Fruit fly (Drosophila melanogaster): ENCODE measurements around the gene Hsp26.
A peak's percentile ranks its signal among the peaks of the same experiment; 100 is the strongest.

Hsp26 gene

DNA sequence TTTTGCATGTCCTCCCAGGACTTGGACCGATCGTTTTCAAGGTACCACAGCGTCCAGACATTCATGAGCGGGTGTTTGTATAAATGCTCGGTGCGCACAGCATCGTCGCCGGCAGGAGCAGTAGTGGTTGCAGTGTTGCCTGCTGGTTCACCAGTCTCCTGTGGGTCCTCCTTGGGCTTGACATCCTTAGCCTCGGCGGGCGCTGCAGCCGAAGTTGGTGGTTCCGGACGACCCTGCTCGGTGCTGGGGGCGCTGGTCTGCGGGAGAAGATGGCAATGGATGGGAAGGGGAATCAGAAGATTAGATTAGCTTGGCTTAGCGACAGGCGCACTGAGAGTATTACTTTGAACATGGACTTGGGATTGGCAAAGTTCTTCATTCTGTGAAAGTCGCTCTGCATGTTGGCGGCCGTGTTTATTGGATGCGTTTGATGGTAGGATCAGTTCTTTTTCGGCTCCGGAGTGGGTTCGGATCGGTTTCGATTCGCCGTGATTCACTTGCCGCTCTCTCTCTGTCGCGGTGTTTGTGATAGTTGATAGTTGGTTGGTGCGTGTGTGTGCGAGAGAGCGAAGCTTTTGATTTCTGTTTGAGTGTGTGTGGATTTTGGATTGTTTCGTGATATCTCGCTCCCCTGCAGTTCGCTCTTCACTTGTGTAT lies 23.6 kb upstream of the Hsp26 start:
- TF ChIP-seq CG33213 (GFP tag; optimal IDR thresholded peaks at IDR 0.05) (no peak), chinmo (GFP tag; IDR thresholded peaks at IDR 0.05; ENCODE audit: partially characterized antibody) (peak; percentile 67; the same call in 2 of the 4 replicates), tup (GFP tag; optimal IDR thresholded peaks at IDR 0.05) (no peak), Trl (optimal IDR thresholded peaks at IDR 0.05) (peak; percentile 55 to 74), Trl (GFP tag; optimal IDR thresholded peaks at IDR 0.05) (no peak), Deaf1 (tag; optimal IDR thresholded peaks at IDR 0.05) (no peak), kay (GFP tag; optimal IDR thresholded peaks at IDR 0.05) (peak; percentile 26), CG15514 (GFP tag; optimal IDR thresholded peaks at IDR 0.05) (peak; percentile 60), CHES-1-like (GFP tag; optimal IDR thresholded peaks at IDR 0.05) (peak; percentile 20), sr (GFP tag; IDR thresholded peaks at IDR 0.05) (0 out of 3 replicates have a peak, but pooled peaks have one; percentile 17), CG1832 (GFP tag; optimal IDR thresholded peaks at IDR 0.05) (peak; percentile 3), BEAF-32 (GFP tag; optimal IDR thresholded peaks at IDR 0.05) (no peak), sens (GFP tag) (peak; percentile 71), CG14050 (GFP tag; IDR thresholded peaks at IDR 0.05) (peak; percentile 74; the same call in 2 of the 3 replicates), ewg (GFP tag; optimal IDR thresholded peaks at IDR 0.05) (no peak), Med (GFP tag) (peak; percentile 71), cg (GFP tag; optimal IDR thresholded peaks at IDR 0.05) (peak; percentile 84)

DNA sequence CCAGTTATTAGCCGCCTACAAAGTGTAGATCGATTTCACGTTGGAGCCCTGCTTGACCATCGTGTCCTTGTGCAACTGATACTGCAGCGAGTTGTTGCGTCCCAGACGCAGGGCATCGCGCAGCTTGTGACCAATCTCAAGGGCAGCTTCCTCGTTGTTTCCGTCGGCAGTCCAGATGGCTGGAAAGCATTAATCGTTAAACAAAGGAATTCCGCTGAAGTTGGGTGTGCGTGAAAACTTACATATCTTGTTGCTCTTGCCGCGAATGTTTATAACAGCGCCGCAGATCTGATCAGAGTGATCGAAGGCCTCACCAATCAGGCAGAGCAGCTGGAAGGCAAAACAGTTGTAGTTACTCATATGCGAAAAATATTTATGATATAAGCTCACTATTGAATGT lies 22.6 kb upstream of the Hsp26 start:
- TF ChIP-seq bbx (GFP tag; IDR thresholded peaks at IDR 0.05; ENCODE audit: partially characterized antibody) (0 out of 2 replicates have a peak, but pooled peaks have one; percentile 9), D19A (tag; optimal IDR thresholded peaks at IDR 0.05) (no peak), Atf6 (GFP tag; IDR thresholded peaks at IDR 0.05) (0 out of 2 replicates have a peak, but pooled peaks have one; percentile 30)

DNA sequence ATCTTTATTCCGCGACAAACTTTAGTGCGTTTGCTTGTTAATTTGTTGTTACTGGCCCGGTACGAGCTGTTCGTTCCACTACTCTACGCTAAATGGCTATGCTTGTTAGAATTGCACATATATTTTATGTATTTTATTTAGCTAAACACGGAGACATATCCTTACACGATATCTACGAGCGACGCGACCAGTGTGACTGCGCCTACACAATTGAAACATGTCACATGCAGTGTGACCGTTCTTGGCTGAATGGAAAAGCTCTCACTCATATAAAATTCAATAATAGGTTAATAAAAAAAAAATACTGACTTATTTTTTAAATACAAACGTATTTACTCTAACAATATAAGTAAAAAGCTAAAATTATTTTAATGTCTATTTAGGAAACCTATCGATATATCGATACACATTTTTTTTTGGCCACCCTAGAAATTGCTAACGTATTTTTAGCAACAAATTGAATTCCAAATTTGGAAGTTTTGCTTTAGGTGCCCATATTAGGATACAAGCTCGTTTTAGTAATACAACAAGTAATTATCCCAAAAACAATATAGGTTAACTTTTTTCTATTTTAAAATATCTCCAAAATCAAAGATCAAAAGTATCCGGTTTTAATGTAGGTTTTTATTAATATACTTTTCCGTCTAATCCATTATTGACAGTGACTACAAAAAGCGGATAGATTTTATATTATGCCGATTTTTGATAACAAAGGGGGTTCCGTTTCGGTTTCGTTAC lies 22.0 kb upstream of the Hsp26 start, which contains the start of gene CG4080:
Gene CG4080 (minus strand): TSS at position 215 of the 738 bp plus-strand sequence.
- no peak for TF ChIP-seq CG7271 (tag; optimal IDR thresholded peaks at IDR 0.05)
- peak; percentile 65; the same call in 1 of the 3 replicates for TF ChIP-seq CG6791 (GFP tag; IDR thresholded peaks at IDR 0.05; ENCODE audit: partially characterized antibody)
- TF ChIP-seq CG13287 (GFP tag; IDR thresholded peaks at IDR 0.05; ENCODE audit: partially characterized antibody) = peak; percentile 88
- peak; percentile 60 for TF ChIP-seq CG30020 (tag; optimal IDR thresholded peaks at IDR 0.05)
- no peak for TF ChIP-seq Kr (GFP tag; optimal IDR thresholded peaks at IDR 0.05)
- TF ChIP-seq CG16863 (GFP tag; optimal IDR thresholded peaks at IDR 0.05) = no peak
- peak; percentile 75 for TF ChIP-seq hbn (GFP tag; IDR thresholded peaks at IDR 0.05; ENCODE audit: partially characterized antibody)
- no peak for TF ChIP-seq CHES-1-like (GFP tag; optimal IDR thresholded peaks at IDR 0.05)
- no peak for TF ChIP-seq Neu2 (GFP tag; optimal IDR thresholded peaks at IDR 0.05; ENCODE audit: borderline replicate concordance)
- TF ChIP-seq rib (GFP tag; IDR thresholded peaks at IDR 0.05) = no peak
- no peak for TF ChIP-seq Hey (tag; optimal IDR thresholded peaks at IDR 0.05)
- no peak for TF ChIP-seq Oli (tag; optimal IDR thresholded peaks at IDR 0.05)
- TF ChIP-seq HmgD (GFP tag; optimal IDR thresholded peaks at IDR 0.05) = no peak
- no peak for TF ChIP-seq CG2875 (GFP tag; optimal IDR thresholded peaks at IDR 0.05)
- no peak for TF ChIP-seq sisA (GFP tag; IDR thresholded peaks at IDR 0.05)
- TF ChIP-seq CG33557 (GFP tag; optimal IDR thresholded peaks at IDR 0.05) = peak; percentile 34
- TF ChIP-seq Dip3 (GFP tag; optimal IDR thresholded peaks at IDR 0.05) = peak; percentile 23
- TF ChIP-seq abd-A (tag; optimal IDR thresholded peaks at IDR 0.05) = peak; percentile 3
- no peak for TF ChIP-seq CG7786 (GFP tag; optimal IDR thresholded peaks at IDR 0.05)
- TF ChIP-seq Stat92E (GFP tag; optimal IDR thresholded peaks at IDR 0.05) = peak in 1 of 3 experiments; percentile 17
- TF ChIP-seq Camta (GFP tag; optimal IDR thresholded peaks at IDR 0.05) = peak; percentile 16
- no peak for TF ChIP-seq fd64A (GFP tag; optimal IDR thresholded peaks at IDR 0.05)
- TF ChIP-seq CG32772 (GFP tag; IDR thresholded peaks at IDR 0.05) = no peak
- no peak for TF ChIP-seq CG10959 (GFP tag; IDR thresholded peaks at IDR 0.05)
- TF ChIP-seq corto (GFP tag; optimal IDR thresholded peaks at IDR 0.05) = peak; percentile 32
- no peak for TF ChIP-seq CG2199 (GFP tag; IDR thresholded peaks at IDR 0.05)
